Worm (Caenorhabditis elegans): ENCODE data around the gene Y59A8B.21.
A peak's percentile ranks its signal among the peaks of the same experiment; 100 is the strongest.
"Not testable (repeated sequence)": the region's sequence is repeated elsewhere in the genome, so short reads cannot be mapped to it uniquely, and the experiment has no call there.

Y59A8B.21 gene

ce11 chrV:17982935-17983334 lies 3.1 kb upstream of the Y59A8B.21 start:
- TF ChIP-seq ceh-43 (GFP tag; optimal IDR thresholded peaks at IDR 0.05) (no peak), ces-1 (GFP tag; optimal IDR thresholded peaks at IDR 0.05) (no peak), lin-13 (tag; optimal IDR thresholded peaks at IDR 0.05) (no peak), lsy-2 (tag; optimal IDR thresholded peaks at IDR 0.05) (peak; percentile 86), unc-62 (GFP tag; optimal IDR thresholded peaks at IDR 0.05) (no peak), lin-32 (GFP tag; optimal IDR thresholded peaks at IDR 0.05) (no peak)

ce11 chrV:18001268-18001667 lies 15.2 kb downstream of the Y59A8B.21 start, which contains the start of gene lon-8:
lon-8 (minus strand) TSS chrV:18001368.
- TF ChIP-seq nhr-28 (tag; optimal IDR thresholded peaks at IDR 0.05) = no peak
- TF ChIP-seq elt-3 (tag; optimal IDR thresholded peaks at IDR 0.05) = no peak
- no peak for TF ChIP-seq M03D4.4 (tag; optimal IDR thresholded peaks at IDR 0.05)
- no peak for TF ChIP-seq zip-8 (tag; optimal IDR thresholded peaks at IDR 0.05)
- TF ChIP-seq drap-1 (GFP tag; optimal IDR thresholded peaks at IDR 0.05) = no peak
- TF ChIP-seq elt-1 (tag; optimal IDR thresholded peaks at IDR 0.05; ENCODE audit: borderline replicate concordance, insufficient read depth) = no peak
- no peak for TF ChIP-seq hlh-1 (tag; optimal IDR thresholded peaks at IDR 0.05)
- no peak for TF ChIP-seq sptf-1 (tag; optimal IDR thresholded peaks at IDR 0.05)
- no peak for TF ChIP-seq pha-4 (tag; optimal IDR thresholded peaks at IDR 0.05)
- TF ChIP-seq snpc-4 (tag; optimal IDR thresholded peaks at IDR 0.05) = no peak
- TF ChIP-seq ztf-11 (tag; optimal IDR thresholded peaks at IDR 0.05) = no peak
- no peak for TF ChIP-seq ham-2 (GFP tag; optimal IDR thresholded peaks at IDR 0.05)

ce11 chrV:18003876-18004275 lies 17.8 kb downstream of the Y59A8B.21 start:
- TF ChIP-seq ham-2 (GFP tag; optimal IDR thresholded peaks at IDR 0.05) (no peak), nhr-237 (tag; optimal IDR thresholded peaks at IDR 0.05) (no peak), ceh-43 (GFP tag; optimal IDR thresholded peaks at IDR 0.05) (no peak), ceh-83 (GFP tag; optimal IDR thresholded peaks at IDR 0.05) (no peak), nhr-28 (tag; optimal IDR thresholded peaks at IDR 0.05) (no peak), hlh-1 (tag; optimal IDR thresholded peaks at IDR 0.05) (no peak)

ce11 chrV:18006930-18007329 lies 20.9 kb downstream of the Y59A8B.21 start, which contains the start of gene Y59A8B.19:
Y59A8B.19 (plus strand) TSS chrV:18007230.
- not testable (repeated sequence) for TF ChIP-seq ceh-83 (GFP tag; optimal IDR thresholded peaks at IDR 0.05); ceh-39 (tag; optimal IDR thresholded peaks at IDR 0.05); lin-13 (tag; optimal IDR thresholded peaks at IDR 0.05)

ce11 chrV:18008680-18009079 lies 22.6 kb downstream of the Y59A8B.21 start:
- TF ChIP-seq lin-32 (GFP tag; optimal IDR thresholded peaks at IDR 0.05) (no peak), pha-4 (tag; optimal IDR thresholded peaks at IDR 0.05) (no peak)

ce11 chrV:18010737-18011136 lies 24.7 kb downstream of the Y59A8B.21 start, which contains the start of gene Y59A8B.26:
Y59A8B.26 (minus strand) TSS chrV:18010837.
- TF ChIP-seq sptf-1 (tag; optimal IDR thresholded peaks at IDR 0.05); ceh-43 (GFP tag; optimal IDR thresholded peaks at IDR 0.05); mep-1 (tag; optimal IDR thresholded peaks at IDR 0.05): not testable (repeated sequence)

DNA sequence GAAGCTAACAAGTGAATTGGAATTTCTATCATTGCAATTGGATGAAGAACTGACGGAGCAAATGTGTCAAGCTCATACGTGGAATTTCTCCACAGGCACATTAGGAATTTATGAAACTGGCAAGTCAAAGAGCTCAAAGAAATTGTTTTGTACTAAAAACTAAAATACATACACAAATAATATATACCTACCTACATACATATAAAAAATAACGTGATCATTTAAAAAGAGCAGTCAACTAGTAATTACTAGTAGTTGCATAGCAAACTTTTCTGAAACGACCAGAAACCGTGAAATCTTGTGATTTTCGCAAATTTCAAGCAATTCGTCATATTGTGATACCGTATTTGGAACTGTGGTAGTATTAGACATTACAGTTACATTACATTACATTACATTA lies 28.1 kb downstream of the Y59A8B.21 start, which contains the start of gene srh-133:
TSS of gene srh-133 (minus strand) at position 101 of the 400 bp plus-strand sequence.
- TF ChIP-seq nhr-12 (tag; optimal IDR thresholded peaks at IDR 0.05) (no peak), M03D4.4 (tag; optimal IDR thresholded peaks at IDR 0.05) (no peak), sem-2 (GFP tag; optimal IDR thresholded peaks at IDR 0.05) (no peak), mls-2 (tag; optimal IDR thresholded peaks at IDR 0.05) (no peak), snpc-4 (tag; optimal IDR thresholded peaks at IDR 0.05) (no peak)

DNA sequence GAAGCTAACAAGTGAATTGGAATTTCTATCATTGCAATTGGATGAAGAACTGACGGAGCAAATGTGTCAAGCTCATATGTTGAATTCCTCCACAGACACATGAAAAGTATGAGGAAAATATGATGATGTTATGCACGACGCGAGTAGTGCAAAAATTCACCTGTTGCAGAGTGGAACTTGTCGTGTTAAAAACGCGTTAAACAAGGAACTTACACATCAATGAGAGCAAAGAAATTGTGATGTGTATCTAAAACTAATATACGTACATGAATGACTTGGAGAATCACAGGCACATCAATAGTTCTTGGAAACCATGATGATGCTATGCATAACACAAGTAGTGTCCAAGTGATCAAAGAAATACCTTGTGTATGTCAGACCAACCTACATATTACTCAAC lies 31.2 kb downstream of the Y59A8B.21 start, which contains the start of gene srh-134:
TSS of gene srh-134 (minus strand) at position 101 of the 400 bp plus-strand sequence.
- TF ChIP-seq mep-1 (tag; optimal IDR thresholded peaks at IDR 0.05) (no peak), ceh-83 (GFP tag; optimal IDR thresholded peaks at IDR 0.05) (no peak), elt-1 (tag; optimal IDR thresholded peaks at IDR 0.05; ENCODE audit: borderline replicate concordance, insufficient read depth) (no peak)

Data from whole organism, mixed stage, embryonic.